Fruit fly (Drosophila melanogaster): Measurements from ENCODE around the gene CG4022.

CG4022 gene

dm6 chr3L:9402157-9402890, 8.3 kb downstream of the CG4022 start, which contains the start of gene eIF4E1 (continued):
- TF ChIP-seq CG8478 (optimal IDR thresholded peaks at IDR 0.05) = peak; percentile 86
- TF ChIP-seq pb (GFP tag; optimal IDR thresholded peaks at IDR 0.05) = peak; percentile 7
- no peak for TF ChIP-seq CG6254 (GFP tag; optimal IDR thresholded peaks at IDR 0.05)
- TF ChIP-seq CG3847 (GFP tag; IDR thresholded peaks at IDR 0.05) = peak; percentile 75
- TF ChIP-seq CG31365 (tag; optimal IDR thresholded peaks at IDR 0.05) = no peak
- TF ChIP-seq CG8281 (tag; optimal IDR thresholded peaks at IDR 0.05) = no peak
- no peak for TF ChIP-seq CG10321 (GFP tag; IDR thresholded peaks at IDR 0.05)
- peak; percentile 52; the same call in 1 of the 2 replicates for TF ChIP-seq CG4360 (GFP tag; IDR thresholded peaks at IDR 0.05)
- peak; percentile 14 for TF ChIP-seq CG30020 (tag; optimal IDR thresholded peaks at IDR 0.05)
- no peak for TF ChIP-seq lbe (GFP tag; optimal IDR thresholded peaks at IDR 0.05)
- TF ChIP-seq aop (GFP tag; IDR thresholded peaks at IDR 0.05) = no peak
- no peak for TF ChIP-seq Dip2 (GFP tag; IDR thresholded peaks at IDR 0.05)
- no peak for TF ChIP-seq Hr39 (optimal IDR thresholded peaks at IDR 0.05)
- TF ChIP-seq CG3065 (GFP tag; optimal IDR thresholded peaks at IDR 0.05) = no peak
- TF ChIP-seq B-H1 (GFP tag; IDR thresholded peaks at IDR 0.05) = no peak
- TF ChIP-seq CG15479 (GFP tag; optimal IDR thresholded peaks at IDR 0.05) = peak; percentile 73
- TF ChIP-seq Hr78 (GFP tag; optimal IDR thresholded peaks at IDR 0.05) = no peak
- no peak for TF ChIP-seq gce (GFP tag; IDR thresholded peaks at IDR 0.05)
- TF ChIP-seq sens (GFP tag) = peak; percentile 78
- TF ChIP-seq ems (GFP tag; optimal IDR thresholded peaks at IDR 0.05) = peak; percentile 37
- peak; percentile 43 for TF ChIP-seq CG11247 (GFP tag; IDR thresholded peaks at IDR 0.05)
- peak; percentile 96 for TF ChIP-seq Ets97D (GFP tag; optimal IDR thresholded peaks at IDR 0.05)
- TF ChIP-seq dm (GFP tag; optimal IDR thresholded peaks at IDR 0.05) = peak; percentile 61
- TF ChIP-seq PHDP (tag; optimal IDR thresholded peaks at IDR 0.05) = no peak
- no peak for TF ChIP-seq CG5953 (GFP tag; IDR thresholded peaks at IDR 0.05)
- peak; percentile 96 for TF ChIP-seq CG9437 (GFP tag; optimal IDR thresholded peaks at IDR 0.05)
- TF ChIP-seq E2f1 (GFP tag; IDR thresholded peaks at IDR 0.05) = no peak
- no peak for TF ChIP-seq CG6813 (GFP tag; optimal IDR thresholded peaks at IDR 0.05)
- no peak for TF ChIP-seq tin (GFP tag; optimal IDR thresholded peaks at IDR 0.05)
- peak; percentile 42 for TF ChIP-seq HmgZ (tag; optimal IDR thresholded peaks at IDR 0.05)
- no peak for TF ChIP-seq GATAe (GFP tag; conservative IDR thresholded peaks at IDR 0.05)
- TF ChIP-seq ro (GFP tag; IDR thresholded peaks at IDR 0.05) = no peak
- TF ChIP-seq jing (GFP tag; optimal IDR thresholded peaks at IDR 0.05) = no peak
- peak; percentile 82 for TF ChIP-seq CG16813 (GFP tag; IDR thresholded peaks at IDR 0.05; ENCODE audit: partially characterized antibody)
- TF ChIP-seq Mrtf (GFP tag; IDR thresholded peaks at IDR 0.05) = no peak
- peak; percentile 2 for TF ChIP-seq maf-S (GFP tag; optimal IDR thresholded peaks at IDR 0.05)
- TF ChIP-seq sima (GFP tag; optimal IDR thresholded peaks at IDR 0.05) = no peak
- no peak for TF ChIP-seq Atf6 (GFP tag; IDR thresholded peaks at IDR 0.05)
- no peak for TF ChIP-seq CG8765 (GFP tag; IDR thresholded peaks at IDR 0.05)
- peak; percentile 93 for TF ChIP-seq stwl (tag; optimal IDR thresholded peaks at IDR 0.05)
- TF ChIP-seq vvl (GFP tag; IDR thresholded peaks at IDR 0.05) = peak; percentile 4; the same call in 1 of the 2 replicates
- TF ChIP-seq ase (GFP tag; IDR thresholded peaks at IDR 0.05) = no peak; the same call in 2 of the 3 replicates
- no peak for TF ChIP-seq CG3407 (GFP tag; optimal IDR thresholded peaks at IDR 0.05)
- TF ChIP-seq Dek (tag; optimal IDR thresholded peaks at IDR 0.05) = peak; percentile 1
- TF ChIP-seq bab2 (GFP tag; optimal IDR thresholded peaks at IDR 0.05) = no peak
- no peak for TF ChIP-seq CG12071 (GFP tag; optimal IDR thresholded peaks at IDR 0.05)
- no peak for TF ChIP-seq twi (tag; optimal IDR thresholded peaks at IDR 0.05)
- peak; percentile 75 for TF ChIP-seq CG33213 (GFP tag; optimal IDR thresholded peaks at IDR 0.05)
- peak; percentile 73 for TF ChIP-seq CG17829 (tag; optimal IDR thresholded peaks at IDR 0.05)
- peak; percentile 80 for TF ChIP-seq CG42726 (GFP tag; IDR thresholded peaks at IDR 0.05; ENCODE audit: partially characterized antibody)
- no peak for TF ChIP-seq CG16779 (GFP tag; IDR thresholded peaks at IDR 0.05)

Measured in whole organism, embryonic.